Worm (Caenorhabditis elegans): ENCODE results near the gene fbxl-1.

The fbxl-1 gene

ce11 chrIII:8271676-8272225 lies 44.1 kb downstream of the fbxl-1 start, which contains the start of the genes mps-4 and F09G8.10:
TSS of gene mps-4 (minus strand) at chrIII:8271776.
TSS of gene F09G8.10 (minus strand) at chrIII:8272175.
- TF ChIP-seq mls-2 (tag; optimal IDR thresholded peaks at IDR 0.05) (no peak), tbx-8 (GFP tag; optimal IDR thresholded peaks at IDR 0.05) (no peak), ces-1 (GFP tag; optimal IDR thresholded peaks at IDR 0.05) (no peak), unc-120 (tag; optimal IDR thresholded peaks at IDR 0.05; ENCODE audit: poor library complexity, severe bottlenecking) (no peak), pha-4 (tag; optimal IDR thresholded peaks at IDR 0.05) (no peak), snpc-4 (tag; optimal IDR thresholded peaks at IDR 0.05) (no peak), elt-1 (tag; optimal IDR thresholded peaks at IDR 0.05; ENCODE audit: borderline replicate concordance, insufficient read depth) (no peak), M03D4.4 (tag; optimal IDR thresholded peaks at IDR 0.05) (no peak), flh-1 (GFP tag; optimal IDR thresholded peaks at IDR 0.05) (no peak), lin-13 (tag; optimal IDR thresholded peaks at IDR 0.05) (no peak), nhr-76 (tag; optimal IDR thresholded peaks at IDR 0.05) (no peak), hlh-1 (tag; optimal IDR thresholded peaks at IDR 0.05) (no peak), unc-62 (GFP tag; optimal IDR thresholded peaks at IDR 0.05) (no peak), nhr-12 (tag; optimal IDR thresholded peaks at IDR 0.05) (no peak)

ce11 chrIII:8275871-8276270 lies 48.2 kb downstream of the fbxl-1 start, which contains the start of gene clec-160:
TSS of gene clec-160 (minus strand) at chrIII:8275971.
- no peak for TF ChIP-seq elt-3 (tag; optimal IDR thresholded peaks at IDR 0.05)
- TF ChIP-seq tbx-8 (GFP tag; optimal IDR thresholded peaks at IDR 0.05) = no peak

- no peak for TF ChIP-seq nhr-76 (tag; optimal IDR thresholded peaks at IDR 0.05)
- TF ChIP-seq nhr-12 (tag; optimal IDR thresholded peaks at IDR 0.05) = no peak
- TF ChIP-seq ham-2 (GFP tag; optimal IDR thresholded peaks at IDR 0.05) = no peak
- TF ChIP-seq mab-5 (tag; optimal IDR thresholded peaks at IDR 0.05) = no peak
- no peak for TF ChIP-seq sptf-1 (tag; optimal IDR thresholded peaks at IDR 0.05)
- TF ChIP-seq ceh-39 (tag; optimal IDR thresholded peaks at IDR 0.05) = no peak
- TF ChIP-seq ceh-83 (GFP tag; optimal IDR thresholded peaks at IDR 0.05) = no peak
- no peak for TF ChIP-seq ceh-43 (GFP tag; optimal IDR thresholded peaks at IDR 0.05)
- no peak for TF ChIP-seq unc-120 (tag; optimal IDR thresholded peaks at IDR 0.05; ENCODE audit: poor library complexity, severe bottlenecking)
Observed at ce11 chrIII:8278801-8279200, 51.2 kb downstream of the fbxl-1 start, which contains the start of gene mig-10. TSS of gene mig-10 (plus strand) at chrIII:8279101.

- TF ChIP-seq nhr-28 (tag; optimal IDR thresholded peaks at IDR 0.05) = no peak
- no peak for TF ChIP-seq pha-4 (tag; optimal IDR thresholded peaks at IDR 0.05)
- TF ChIP-seq nhr-2 (tag; optimal IDR thresholded peaks at IDR 0.05) = peak; percentile 75
- TF ChIP-seq ces-1 (GFP tag; optimal IDR thresholded peaks at IDR 0.05) = peak; percentile 74
- TF ChIP-seq nhr-237 (tag; optimal IDR thresholded peaks at IDR 0.05) = no peak
- TF ChIP-seq elt-1 (tag; optimal IDR thresholded peaks at IDR 0.05; ENCODE audit: borderline replicate concordance, insufficient read depth) = peak; percentile 96
Observed at ce11 chrIII:8279567-8279966, 51.9 kb downstream of the fbxl-1 start.

ce11 chrIII:8280352-8280751 lies 52.7 kb downstream of the fbxl-1 start:
- no peak for TF ChIP-seq nhr-76 (tag; optimal IDR thresholded peaks at IDR 0.05)
- TF ChIP-seq flh-1 (GFP tag; optimal IDR thresholded peaks at IDR 0.05) = no peak
- TF ChIP-seq mab-5 (tag; optimal IDR thresholded peaks at IDR 0.05) = no peak
- no peak for TF ChIP-seq unc-39 (tag; optimal IDR thresholded peaks at IDR 0.05)
- no peak for TF ChIP-seq bed-3 (GFP tag; optimal IDR thresholded peaks at IDR 0.05)
- no peak for TF ChIP-seq mls-2 (tag; optimal IDR thresholded peaks at IDR 0.05)
- no peak for TF ChIP-seq cnd-1 (tag; optimal IDR thresholded peaks at IDR 0.05)
- TF ChIP-seq unc-120 (tag; optimal IDR thresholded peaks at IDR 0.05; ENCODE audit: poor library complexity, severe bottlenecking) = no peak
- TF ChIP-seq ztf-11 (tag; optimal IDR thresholded peaks at IDR 0.05) = no peak
- TF ChIP-seq drap-1 (GFP tag; optimal IDR thresholded peaks at IDR 0.05) = no peak
- TF ChIP-seq pha-4 (tag; optimal IDR thresholded peaks at IDR 0.05) = no peak
- no peak for TF ChIP-seq nhr-28 (tag; optimal IDR thresholded peaks at IDR 0.05)
- no peak for TF ChIP-seq ceh-83 (GFP tag; optimal IDR thresholded peaks at IDR 0.05)
- no peak for TF ChIP-seq unc-62 (GFP tag; optimal IDR thresholded peaks at IDR 0.05)
- TF ChIP-seq mep-1 (tag; optimal IDR thresholded peaks at IDR 0.05) = no peak
- no peak for TF ChIP-seq elt-3 (tag; optimal IDR thresholded peaks at IDR 0.05)
- TF ChIP-seq tbx-8 (GFP tag; optimal IDR thresholded peaks at IDR 0.05) = no peak
